Fruit fly (Drosophila melanogaster) whole organism, embryonic: ENCODE results near the gene CG32706.
A peak's percentile ranks its signal among the peaks of the same experiment; 100 is the strongest.

ENCODE experiments used
- Atf-2 ChIP-seq: fragments of 200-800 bp; sonication (Bioruptor generic); optimal IDR thresholded peaks from 2 replicates; lab custom pipeline; 2016; ENCODE audit warnings: missing biosample characterization, missing genetic modification characterization
- CG10462 ChIP-seq: fragments of 200-800 bp; sonication (Bioruptor generic); optimal IDR thresholded peaks from 2 replicates; lab custom pipeline; 2016; ENCODE audit warnings: missing biosample characterization, missing genetic modification characterization
- CG11398 ChIP-seq: fragments of 200-800 bp; sonication (Bioruptor generic); optimal IDR thresholded peaks from 2 replicates; lab custom pipeline; 2016; ENCODE audit warnings: missing biosample characterization, missing genetic modification characterization
- CG12659 ChIP-seq: fragments of 200-800 bp; sonication (Bioruptor generic); optimal IDR thresholded peaks from 3 replicates; lab custom pipeline; 2017; ENCODE audit warnings: mild to moderate bottlenecking, missing biosample characterization, missing genetic modification reagents, missing genetic modification characterization
- CG12744 ChIP-seq: fragments of 200-800 bp; sonication (Bioruptor generic); optimal IDR thresholded peaks from 2 replicates; lab custom pipeline; 2016; ENCODE audit warnings: missing biosample characterization, missing genetic modification characterization
- CG12942 ChIP-seq: fragments of 200-800 bp; sonication (Bioruptor generic); optimal IDR thresholded peaks from 3 replicates; lab custom pipeline; 2016; ENCODE audit warnings: missing biosample characterization, missing genetic modification characterization
- CG13424 ChIP-seq: fragments of 200-800 bp; sonication (Bioruptor generic); optimal IDR thresholded peaks from 2 replicates; lab custom pipeline; 2019; ENCODE audit warnings: missing biosample characterization, mild to moderate bottlenecking, missing genetic modification characterization, moderate library complexity
- CG14710 ChIP-seq: fragments of 200-800 bp; sonication (Bioruptor generic); optimal IDR thresholded peaks from 3 replicates; lab custom pipeline; 2019; ENCODE audit warnings: missing biosample characterization, mild to moderate bottlenecking, missing genetic modification characterization, moderate library complexity
- CG15479 ChIP-seq: fragments of 200-800 bp; sonication (Bioruptor generic); optimal IDR thresholded peaks from 3 replicates; lab custom pipeline; 2019; ENCODE audit warnings: missing biosample characterization, mild to moderate bottlenecking, missing genetic modification characterization, moderate library complexity
- CG15514 ChIP-seq: fragments of 200-800 bp; sonication (Bioruptor generic); optimal IDR thresholded peaks from 3 replicates; lab custom pipeline; 2017; ENCODE audit warnings: missing biosample characterization, missing genetic modification characterization, mild to moderate bottlenecking, moderate library complexity, missing genetic modification reagents
- CG16779 ChIP-seq: fragments of 200-800 bp; sonication (Bioruptor generic); IDR thresholded peaks from 2 replicates; pipeline ENCODE4 v1.3.6; 2022; ENCODE audit warnings: missing biosample characterization, missing genetic modification characterization
- CG17361 ChIP-seq: fragments of 200-800 bp; sonication (Bioruptor generic); IDR thresholded peaks from 3 replicates; pipeline ENCODE4 v1.3.6; 2022; ENCODE audit warnings: missing biosample characterization, missing genetic modification characterization
- CG18262 ChIP-seq: fragments of 200-800 bp; optimal IDR thresholded peaks from 3 replicates; lab custom pipeline; 2019; ENCODE audit warnings: missing biosample characterization, mild to moderate bottlenecking, missing genetic modification characterization, moderate library complexity
- CG18619 ChIP-seq: fragments of 200-800 bp; sonication (Bioruptor generic); optimal IDR thresholded peaks from 3 replicates; lab custom pipeline; 2017; ENCODE audit warnings: missing biosample characterization, mild to moderate bottlenecking, missing genetic modification characterization
- CG2120 ChIP-seq: fragments of 200-800 bp; sonication (Bioruptor generic); optimal IDR thresholded peaks from 3 replicates; lab custom pipeline; 2016; ENCODE audit warnings: missing biosample characterization, missing genetic modification characterization
- CG2678 ChIP-seq: fragments of 200-800 bp; sonication (Bioruptor generic); optimal IDR thresholded peaks from 3 replicates; lab custom pipeline; 2019; ENCODE audit warnings: missing biosample characterization, mild to moderate bottlenecking, missing genetic modification characterization, moderate library complexity
- CG30431 ChIP-seq: fragments of 200-800 bp; sonication (Bioruptor generic); optimal IDR thresholded peaks from 2 replicates; lab custom pipeline; 2017; ENCODE audit warnings: missing biosample characterization, missing genetic modification characterization
- CG33213 ChIP-seq: fragments of 200-800 bp; sonication (Bioruptor generic); optimal IDR thresholded peaks from 3 replicates; lab custom pipeline; 2016; ENCODE audit warnings: missing biosample characterization, missing genetic modification characterization
- CG34422 ChIP-seq: fragments of 200-800 bp; sonication (Bioruptor generic); IDR thresholded peaks from 3 replicates; pipeline ENCODE4 v1.3.6; 2022; ENCODE audit warnings: missing biosample characterization, missing genetic modification characterization
- CG3726 ChIP-seq: fragments of 200-800 bp; sonication (Bioruptor generic); IDR thresholded peaks from 3 replicates; pipeline ENCODE4, ENCODE4 v1.3.6; 2022; ENCODE audit warnings: missing biosample characterization, missing genetic modification characterization
- CG7372 ChIP-seq: fragments of 200-800 bp; sonication (Bioruptor generic); IDR thresholded peaks from 2 replicates; pipeline ENCODE4 v1.3.6; 2022; ENCODE audit warnings: missing biosample characterization, missing genetic modification characterization
- CG8388 ChIP-seq: fragments of 200-800 bp; sonication (Bioruptor generic); optimal IDR thresholded peaks from 2 replicates; lab custom pipeline; 2019; ENCODE audit warnings: missing biosample characterization, mild to moderate bottlenecking, missing genetic modification characterization, moderate library complexity
- CG9215 ChIP-seq: fragments of 200-800 bp; sonication (Bioruptor generic); IDR thresholded peaks from 2 replicates; pipeline ENCODE4 v1.3.6; 2022; ENCODE audit warnings: missing biosample characterization, missing genetic modification characterization
- Doc3 ChIP-seq: fragments of 200-800 bp; sonication (Bioruptor generic); IDR thresholded peaks from 3 replicates; pipeline ENCODE4 v1.3.6; 2022; ENCODE audit warnings: missing biosample characterization, missing genetic modification characterization; ENCODE audit not compliant: partially characterized antibody
- Dref ChIP-seq: fragments of 200-800 bp; sonication (Bioruptor generic); IDR thresholded peaks from 2 replicates; pipeline ENCODE4 v1.3.6; 2022; ENCODE audit warnings: missing biosample characterization, missing genetic modification characterization
- Fer3 ChIP-seq: fragments of 200-800 bp; sonication (Bioruptor generic); optimal IDR thresholded peaks from 2 replicates; lab custom pipeline; 2018; ENCODE audit warnings: missing biosample characterization, mild to moderate bottlenecking, missing genetic modification characterization, moderate library complexity
- HHEX ChIP-seq: fragments of 200-800 bp; sonication (Bioruptor generic); optimal IDR thresholded peaks from 3 replicates; lab custom pipeline; 2017; ENCODE audit warnings: missing biosample characterization, mild to moderate bottlenecking, missing genetic modification characterization, missing genetic modification reagents
- HLHmδ ChIP-seq: fragments of 200-800 bp; sonication (Bioruptor generic); optimal IDR thresholded peaks from 2 replicates; lab custom pipeline; 2018; ENCODE audit warnings: missing biosample characterization, mild to moderate bottlenecking, missing genetic modification characterization, moderate library complexity
- Ptx1 ChIP-seq: fragments of 200-800 bp; sonication (Bioruptor generic); IDR thresholded peaks from 2 replicates; pipeline ENCODE4 v1.3.6; 2022; ENCODE audit warnings: missing biosample characterization, missing genetic modification characterization
- Rfx ChIP-seq: fragments of 200-800 bp; sonication (Bioruptor generic); IDR thresholded peaks from 2 replicates; pipeline ENCODE4 v1.3.6; 2022; ENCODE audit warnings: missing biosample characterization, missing genetic modification characterization
- Trl ChIP-seq, 3 experiments: fragments of >200 bp in 2 of 3; fragments of 200-800 bp in 1 of 3; sonication (Bioruptor generic) in 1 of 3; optimal IDR thresholded peaks; 2 replicates in 1 of 3; 3 replicates in 2 of 3; lab custom pipeline; 2016 to 2017; ENCODE audit warnings: missing biosample characterization in 1 of 3, missing genetic modification characterization in 1 of 3
- Xbp1 ChIP-seq: fragments of 200-800 bp; sonication (Bioruptor generic); optimal IDR thresholded peaks from 3 replicates; lab custom pipeline; 2016; ENCODE audit warnings: missing biosample characterization, mild to moderate bottlenecking, missing genetic modification characterization
- ara ChIP-seq: fragments of 200-800 bp; sonication (Bioruptor generic); IDR thresholded peaks from 2 replicates; pipeline ENCODE4 v1.3.6; 2022; ENCODE audit warnings: missing biosample characterization, missing genetic modification characterization
- cato ChIP-seq: fragments of 200-800 bp; sonication (Bioruptor generic); optimal IDR thresholded peaks from 2 replicates; lab custom pipeline; 2016; ENCODE audit warnings: missing biosample characterization, missing genetic modification characterization, borderline replicate concordance
- corto ChIP-seq: fragments of 200-800 bp; sonication (Bioruptor generic); optimal IDR thresholded peaks from 2 replicates; lab custom pipeline; 2016; ENCODE audit warnings: missing biosample characterization, mild to moderate bottlenecking, missing genetic modification characterization, moderate library complexity
- dati ChIP-seq: fragments of 200-800 bp; sonication (Bioruptor generic); IDR thresholded peaks from 2 replicates; pipeline ENCODE4 v1.3.6; 2022; ENCODE audit warnings: missing biosample characterization, missing genetic modification characterization
- dmrt99B ChIP-seq: fragments of 200-800 bp; sonication (Bioruptor generic); optimal IDR thresholded peaks from 2 replicates; lab custom pipeline; 2018; ENCODE audit warnings: missing biosample characterization, mild to moderate bottlenecking, missing genetic modification characterization, moderate library complexity
- ind ChIP-seq: fragments of 200-800 bp; sonication (Bioruptor generic); optimal IDR thresholded peaks from 3 replicates; lab custom pipeline; 2016; ENCODE audit warnings: missing biosample characterization, missing genetic modification characterization
- jumu ChIP-seq: fragments of 200-800 bp; sonication (Bioruptor generic); optimal IDR thresholded peaks from 3 replicates; lab custom pipeline; 2016; ENCODE audit warnings: missing biosample characterization, missing genetic modification characterization
- ken ChIP-seq: fragments of 200-800 bp; sonication (Bioruptor generic); IDR thresholded peaks from 3 replicates; pipeline ENCODE4 v1.3.6; 2022; ENCODE audit warnings: missing biosample characterization, missing genetic modification characterization
- lilli ChIP-seq: fragments of 200-800 bp; sonication (Bioruptor generic); optimal IDR thresholded peaks from 3 replicates; lab custom pipeline; 2016; ENCODE audit warnings: missing biosample characterization, missing genetic modification characterization
- lmd ChIP-seq: fragments of 200-800 bp; sonication (Bioruptor generic); IDR thresholded peaks from 2 replicates; pipeline ENCODE4 v1.3.6; 2022; ENCODE audit warnings: missing biosample characterization, missing genetic modification characterization
- lola ChIP-seq, 3 experiments: fragments of >200 bp in 2 of 3; fragments of 200-800 bp in 1 of 3; sonication (Bioruptor generic) in 1 of 3; optimal IDR thresholded peaks; 2 replicates each; lab custom pipeline; 2017 to 2019; ENCODE audit warnings: missing biosample characterization in 3 of 3, missing genetic modification characterization in 3 of 3, mild to moderate bottlenecking in 1 of 3, moderate library complexity in 1 of 3
- phol ChIP-seq: fragments of 200-800 bp; sonication (Bioruptor generic); optimal IDR thresholded peaks from 3 replicates; lab custom pipeline; 2018; ENCODE audit warnings: missing biosample characterization, mild to moderate bottlenecking, missing genetic modification characterization, moderate library complexity
- schlank ChIP-seq: fragments of 200-800 bp; sonication (Bioruptor generic); optimal IDR thresholded peaks from 2 replicates; lab custom pipeline; 2018; ENCODE audit warnings: missing biosample characterization, mild to moderate bottlenecking, missing genetic modification characterization
- so ChIP-seq: fragments of 200-800 bp; sonication (Bioruptor generic); IDR thresholded peaks from 3 replicates; pipeline ENCODE4 v1.3.6; 2022; ENCODE audit warnings: missing biosample characterization, missing genetic modification characterization
- tin ChIP-seq: fragments of 200-800 bp; sonication (Bioruptor generic); optimal IDR thresholded peaks from 3 replicates; lab custom pipeline; 2016; ENCODE audit warnings: missing biosample characterization, missing genetic modification characterization
- toy ChIP-seq: fragments of 200-800 bp; sonication (Bioruptor generic); IDR thresholded peaks from 2 replicates; pipeline ENCODE4 v1.3.6; 2022; ENCODE audit warnings: missing biosample characterization, missing genetic modification characterization
- ttk ChIP-seq: fragments of 200-800 bp; sonication (Bioruptor generic); IDR thresholded peaks from 2 replicates; pipeline ENCODE4 v2.1.2; 2022; ENCODE audit warnings: missing biosample characterization, missing genetic modification characterization
- vvl ChIP-seq: fragments of 200-800 bp; sonication (Bioruptor generic); IDR thresholded peaks from 2 replicates; pipeline ENCODE4 v1.3.6; 2022; ENCODE audit warnings: missing biosample characterization, missing genetic modification characterization

The CG32706 gene

DNA sequence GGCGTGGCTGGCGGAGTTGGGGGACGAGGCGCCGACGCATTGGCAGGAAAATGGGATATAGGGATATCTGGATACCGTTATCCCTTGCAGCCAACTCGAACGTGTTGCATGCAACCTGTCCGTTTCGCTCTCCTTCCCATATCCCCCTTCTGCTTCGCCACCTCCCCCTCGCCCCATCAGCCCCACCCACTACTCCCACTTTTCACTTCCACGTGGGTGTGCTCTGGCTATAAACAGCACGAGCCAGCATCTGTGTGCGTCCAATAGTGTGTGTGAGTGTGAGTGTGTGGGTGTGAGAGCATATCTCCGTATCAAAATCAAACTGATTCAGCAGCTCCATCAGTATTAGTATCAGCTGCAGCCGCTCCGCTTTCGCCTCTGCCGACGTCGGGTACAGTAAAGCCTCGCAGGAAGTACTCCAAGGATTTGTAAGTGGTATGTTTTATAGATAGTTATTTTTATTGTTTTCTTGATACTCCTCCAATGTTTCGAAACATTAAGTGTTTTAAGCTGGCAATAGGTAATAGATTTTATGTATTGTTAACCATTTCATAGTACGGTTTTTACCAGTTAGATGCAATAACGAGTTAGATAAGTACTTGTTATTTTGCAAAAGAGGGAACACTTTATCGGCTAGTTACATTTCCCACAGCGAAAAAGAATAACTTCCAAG is 32.2 kb downstream of the CG32706 start (continued):
- peak; percentile 32; the same call in 1 of the 3 replicates for TF ChIP-seq so (GFP tag; lab: Robert Waterston, UW)
- TF ChIP-seq ttk (GFP tag; lab: Robert Waterston, UW), result no peak
- TF ChIP-seq toy (GFP tag; lab: Robert Waterston, UW), result no peak
- TF ChIP-seq dmrt99B, result peak; percentile 76
- peak; percentile 53 for TF ChIP-seq Ptx1 (GFP tag; lab: Robert Waterston, UW)
- TF ChIP-seq CG14710 (tag; lab: Kevin White, UChicago), result peak; percentile 47
- peak; percentile 49 for TF ChIP-seq ind
- no peak for TF ChIP-seq lola (GFP tag; optimal IDR thresholded peaks at IDR 0.05; lab: Kevin White, UChicago)
- TF ChIP-seq corto (GFP tag; lab: Kevin White, UChicago), result no peak
- no peak for TF ChIP-seq ara (GFP tag; lab: Robert Waterston, UW)
- TF ChIP-seq CG2120 (GFP tag; lab: Kevin White, UChicago), result no peak
- no peak for TF ChIP-seq CG3726 (GFP tag; lab: Robert Waterston, UW)
- peak; percentile 80 for TF ChIP-seq CG2678 (tag; lab: Kevin White, UChicago)
- no peak for TF ChIP-seq CG30431 (GFP tag; lab: Kevin White, UChicago)
- TF ChIP-seq Fer3 (tag; lab: Kevin White, UChicago), result peak; percentile 33
- TF ChIP-seq lmd, result peak; percentile 57
- no peak for TF ChIP-seq CG8388
- TF ChIP-seq CG18619 (GFP tag; lab: Kevin White, UChicago), result no peak
- no peak for TF ChIP-seq CG9215
- peak; percentile 37 for TF ChIP-seq CG13424 (tag; lab: Kevin White, UChicago)
- no peak for TF ChIP-seq CG15479 (GFP tag; lab: Kevin White, UChicago)
- TF ChIP-seq vvl (GFP tag; lab: Robert Waterston, UW), result no peak
- peak; percentile 70 for TF ChIP-seq phol (tag; lab: Kevin White, UChicago)
- TF ChIP-seq ken, result no peak
- TF ChIP-seq HHEX (GFP tag; lab: Kevin White, UChicago), result peak; percentile 46
- TF ChIP-seq tin (GFP tag; lab: Kevin White, UChicago), result peak; percentile 35
- no peak for TF ChIP-seq CG10462 (GFP tag; lab: Kevin White, UChicago)
- no peak for TF ChIP-seq CG34422 (GFP tag; lab: Robert Waterston, UW)
- no peak for TF ChIP-seq Atf-2
- no peak for TF ChIP-seq Trl (optimal IDR thresholded peaks at IDR 0.05; lab: Kevin White, UChicago)
- TF ChIP-seq Trl (GFP tag; optimal IDR thresholded peaks at IDR 0.05; lab: Kevin White, UChicago), result no peak
- TF ChIP-seq Doc3, result no peak
- TF ChIP-seq CG11398, result no peak
- TF ChIP-seq Rfx (GFP tag; lab: Robert Waterston, UW), result 0 out of 2 replicates have a peak, but pooled peaks have one; percentile 15
- no peak for TF ChIP-seq dati (GFP tag; lab: Robert Waterston, UW)
- TF ChIP-seq CG33213 (GFP tag; lab: Kevin White, UChicago), result no peak
- no peak for TF ChIP-seq Xbp1 (GFP tag; lab: Kevin White, UChicago)
- TF ChIP-seq CG12659, result no peak
- peak; percentile 37 for TF ChIP-seq CG15514 (GFP tag; lab: Kevin White, UChicago)
- TF ChIP-seq CG12744 (GFP tag; lab: Kevin White, UChicago), result no peak
- no peak for TF ChIP-seq cato (GFP tag; lab: Kevin White, UChicago)
- no peak for TF ChIP-seq CG7372 (GFP tag; lab: Robert Waterston, UW)
- no peak for TF ChIP-seq schlank
- no peak for TF ChIP-seq jumu (GFP tag; lab: Kevin White, UChicago)
- no peak for TF ChIP-seq CG12942 (GFP tag; lab: Kevin White, UChicago)
- TF ChIP-seq lilli, result peak; percentile 32
- TF ChIP-seq CG18262 (tag; lab: Kevin White, UChicago), result peak; percentile 65
- no peak for TF ChIP-seq HLHmδ (GFP tag; lab: Kevin White, UChicago)
- no peak for TF ChIP-seq Dref (GFP tag; lab: Robert Waterston, UW)
- no peak; the same call in 1 of the 3 replicates for TF ChIP-seq CG17361
- no peak for TF ChIP-seq CG16779
